Fruit fly (Drosophila melanogaster) whole organism, prepupa: ENCODE data around the gene Cpr72Eb.

Experiments
- Blimp-1 ChIP-seq: fragments of 200-800 bp; sonication (Bioruptor generic); optimal IDR thresholded peaks from 3 replicates; lab custom pipeline; 2017; ENCODE audit warnings: missing biosample characterization, missing genetic modification characterization, mild to moderate bottlenecking, moderate library complexity, missing genetic modification reagents
- CG10631 ChIP-seq: fragments of 200-800 bp; sonication (Bioruptor generic); optimal IDR thresholded peaks from 2 replicates; lab custom pipeline; 2016; ENCODE audit warnings: missing biosample characterization, missing genetic modification characterization
- CG11294 ChIP-seq: fragments of 200-800 bp; sonication (Bioruptor generic); IDR thresholded peaks from 2 replicates; pipeline ENCODE4 v1.3.6; 2022; ENCODE audit warnings: missing biosample characterization, missing genetic modification characterization
- CG11902 ChIP-seq: fragments of 200-800 bp; sonication (Bioruptor generic); optimal IDR thresholded peaks from 3 replicates; lab custom pipeline; 2016; ENCODE audit warnings: missing biosample characterization, missing genetic modification characterization
- CG15336 ChIP-seq: fragments of 200-800 bp; sonication (Bioruptor generic); IDR thresholded peaks from 2 replicates; pipeline ENCODE4 v1.3.6; 2022; ENCODE audit warnings: missing biosample characterization, missing genetic modification characterization
- CG1621 ChIP-seq: fragments of 200-800 bp; sonication (Bioruptor generic); optimal IDR thresholded peaks from 3 replicates; lab custom pipeline; 2018; ENCODE audit warnings: missing biosample characterization, mild to moderate bottlenecking, missing genetic modification characterization
- CG3032 ChIP-seq: fragments of 200-800 bp; optimal IDR thresholded peaks from 2 replicates; lab custom pipeline; 2019; ENCODE audit warnings: missing biosample characterization, mild to moderate bottlenecking, missing genetic modification characterization, moderate library complexity
- CG31627 ChIP-seq: fragments of 200-800 bp; sonication (Bioruptor generic); optimal IDR thresholded peaks from 3 replicates; lab custom pipeline; 2016; ENCODE audit warnings: missing biosample characterization, missing genetic modification characterization
- CG32006 ChIP-seq: fragments of 200-800 bp; sonication (Bioruptor generic); optimal IDR thresholded peaks from 3 replicates; lab custom pipeline; 2017; ENCODE audit warnings: missing biosample characterization, mild to moderate bottlenecking, missing genetic modification characterization
- CG3919 ChIP-seq: fragments of 200-800 bp; sonication (Bioruptor generic); optimal IDR thresholded peaks from 3 replicates; lab custom pipeline; 2016; ENCODE audit warnings: missing biosample characterization, missing genetic modification characterization
- CG6163 ChIP-seq: fragments of 200-800 bp; sonication (Bioruptor generic); IDR thresholded peaks from 3 replicates; pipeline ENCODE4 v1.3.6; 2022; ENCODE audit warnings: missing biosample characterization, missing genetic modification characterization
- CG6854 ChIP-seq: fragments of 200-800 bp; sonication (Bioruptor generic); optimal IDR thresholded peaks from 2 replicates; lab custom pipeline; 2017; ENCODE audit warnings: missing biosample characterization, mild to moderate bottlenecking, missing genetic modification characterization
- CG7368 ChIP-seq: fragments of 200-800 bp; sonication (Bioruptor generic); optimal IDR thresholded peaks from 3 replicates; lab custom pipeline; 2016; ENCODE audit warnings: missing biosample characterization, missing genetic modification characterization
- CG8119 ChIP-seq: fragments of 200-800 bp; sonication (Bioruptor generic); IDR thresholded peaks from 3 replicates; pipeline ENCODE4 v1.3.6; 2022; ENCODE audit warnings: missing biosample characterization, missing genetic modification characterization
- CG8319 ChIP-seq: fragments of 200-800 bp; sonication (Bioruptor generic); optimal IDR thresholded peaks from 3 replicates; lab custom pipeline; 2016; ENCODE audit warnings: missing biosample characterization, missing genetic modification characterization
- CG9139 ChIP-seq: fragments of 200-800 bp; sonication (Bioruptor generic); optimal IDR thresholded peaks from 3 replicates; lab custom pipeline; 2017; ENCODE audit warnings: missing biosample characterization, mild to moderate bottlenecking, missing genetic modification characterization
- Eip75B ChIP-seq: fragments of 200-800 bp; sonication (Bioruptor generic); optimal IDR thresholded peaks from 3 replicates; lab custom pipeline; 2016; ENCODE audit warnings: missing biosample characterization, missing genetic modification characterization
- Eip78C ChIP-seq: fragments of 200-800 bp; sonication (Bioruptor generic); peaks from one replicate; lab custom pipeline; 2016; ENCODE audit warnings: missing biosample characterization, missing genetic modification characterization
- Ets96B ChIP-seq: fragments of 200-800 bp; optimal IDR thresholded peaks from 2 replicates; lab custom pipeline; 2019; ENCODE audit warnings: missing biosample characterization, mild to moderate bottlenecking, missing genetic modification characterization, moderate library complexity
- Hr38 ChIP-seq: sonication (Bioruptor generic); optimal IDR thresholded peaks from 2 replicates; lab custom pipeline; 2016; ENCODE audit warnings: missing biosample characterization, missing genetic modification characterization
- Hr39 ChIP-seq: fragments of 200-800 bp; sonication (Bioruptor generic); optimal IDR thresholded peaks from 2 replicates; lab custom pipeline; 2016; ENCODE audit warnings: missing biosample characterization, missing genetic modification characterization
- Hr4 ChIP-seq: fragments of 200-800 bp; sonication (Bioruptor generic); optimal IDR thresholded peaks from 3 replicates; lab custom pipeline; 2016; ENCODE audit warnings: missing biosample characterization, missing genetic modification characterization
- Lpt ChIP-seq: fragments of 200-800 bp; sonication (Bioruptor generic); optimal IDR thresholded peaks from 3 replicates; lab custom pipeline; 2016; ENCODE audit warnings: missing biosample characterization, missing genetic modification characterization
- Met ChIP-seq: fragments of 200-800 bp; sonication (Bioruptor generic); optimal IDR thresholded peaks from 3 replicates; lab custom pipeline; 2016; ENCODE audit warnings: missing biosample characterization, missing genetic modification characterization
- Smox ChIP-seq: fragments of 200-800 bp; sonication (Bioruptor generic); optimal IDR thresholded peaks from 3 replicates; lab custom pipeline; 2016; ENCODE audit warnings: missing biosample characterization, missing genetic modification characterization
- Sox14 ChIP-seq: fragments of 200-800 bp; sonication (Bioruptor generic); optimal IDR thresholded peaks from 3 replicates; lab custom pipeline; 2016; ENCODE audit warnings: missing biosample characterization, missing genetic modification characterization
- Sox15 ChIP-seq: fragments of 200-800 bp; sonication (Bioruptor generic); optimal IDR thresholded peaks from 3 replicates; lab custom pipeline; 2016; ENCODE audit warnings: missing biosample characterization, missing genetic modification characterization
- achi ChIP-seq: fragments of 200-800 bp; sonication (Bioruptor generic); optimal IDR thresholded peaks from 3 replicates; lab custom pipeline; 2016; ENCODE audit warnings: missing biosample characterization, missing genetic modification characterization
- acj6 ChIP-seq: fragments of 200-800 bp; sonication (Bioruptor generic); optimal IDR thresholded peaks from 3 replicates; lab custom pipeline; 2016; ENCODE audit warnings: missing biosample characterization, missing genetic modification characterization
- cyc ChIP-seq: fragments of 200-800 bp; sonication (Bioruptor generic); optimal IDR thresholded peaks from 3 replicates; lab custom pipeline; 2016; ENCODE audit warnings: missing biosample characterization, missing genetic modification characterization
- dac ChIP-seq: fragments of 200-800 bp; sonication (Bioruptor generic); optimal IDR thresholded peaks from 2 replicates; lab custom pipeline; 2017; ENCODE audit warnings: missing biosample characterization, mild to moderate bottlenecking, missing genetic modification characterization
- dsx ChIP-seq: fragments of 200-800 bp; optimal IDR thresholded peaks from 3 replicates; lab custom pipeline; 2019; ENCODE audit warnings: missing biosample characterization, mild to moderate bottlenecking, missing genetic modification characterization, moderate library complexity; ENCODE audit not compliant: poor library complexity, severe bottlenecking
- eg ChIP-seq: fragments of 200-800 bp; sonication (Bioruptor generic); IDR thresholded peaks from 3 replicates; pipeline ENCODE4 v1.3.6; 2022; ENCODE audit warnings: missing biosample characterization, missing genetic modification characterization
- esn ChIP-seq: fragments of 200-800 bp; sonication (Bioruptor generic); optimal IDR thresholded peaks from 2 replicates; lab custom pipeline; 2016; ENCODE audit warnings: missing biosample characterization, mild to moderate bottlenecking, missing genetic modification characterization, moderate library complexity
- fd85E ChIP-seq: fragments of 200-800 bp; sonication (Bioruptor generic); optimal IDR thresholded peaks from 3 replicates; lab custom pipeline; 2016; ENCODE audit warnings: missing biosample characterization, missing genetic modification characterization
- lz ChIP-seq: fragments of 200-800 bp; sonication (Bioruptor generic); optimal IDR thresholded peaks from 3 replicates; lab custom pipeline; 2016; ENCODE audit warnings: missing biosample characterization, missing genetic modification characterization
- net ChIP-seq: fragments of 200-800 bp; sonication (Bioruptor generic); optimal IDR thresholded peaks from 3 replicates; lab custom pipeline; 2016; ENCODE audit warnings: missing biosample characterization, missing genetic modification characterization
- salr ChIP-seq, 2 experiments: fragments of 200-800 bp; sonication (Bioruptor generic); optimal IDR thresholded peaks; 3 replicates each; lab custom pipeline; 2016 to 2018; ENCODE audit warnings: missing biosample characterization in 2 of 2, missing genetic modification characterization in 2 of 2, mild to moderate bottlenecking in 1 of 2
- ss ChIP-seq, 2 experiments: fragments of 200-800 bp; sonication (Bioruptor generic); optimal IDR thresholded peaks; 2 replicates in 1 of 2; 3 replicates in 1 of 2; lab custom pipeline; 2017 to 2018; ENCODE audit warnings: mild to moderate bottlenecking in 2 of 2, missing biosample characterization in 2 of 2, missing genetic modification characterization in 2 of 2, moderate library complexity in 1 of 2
- svp ChIP-seq: fragments of 200-800 bp; sonication (Bioruptor generic); peaks from one replicate; lab custom pipeline; 2016; ENCODE audit warnings: missing biosample characterization, missing genetic modification characterization
- topi ChIP-seq: fragments of 200-800 bp; sonication (Bioruptor generic); optimal IDR thresholded peaks from 3 replicates; lab custom pipeline; 2016; ENCODE audit warnings: missing biosample characterization, missing genetic modification characterization
- vri ChIP-seq: fragments of 200-800 bp; sonication (Bioruptor generic); optimal IDR thresholded peaks from 3 replicates; lab custom pipeline; 2016; ENCODE audit warnings: missing biosample characterization, mild to moderate bottlenecking, missing genetic modification characterization

Gene Cpr72Eb

DNA sequence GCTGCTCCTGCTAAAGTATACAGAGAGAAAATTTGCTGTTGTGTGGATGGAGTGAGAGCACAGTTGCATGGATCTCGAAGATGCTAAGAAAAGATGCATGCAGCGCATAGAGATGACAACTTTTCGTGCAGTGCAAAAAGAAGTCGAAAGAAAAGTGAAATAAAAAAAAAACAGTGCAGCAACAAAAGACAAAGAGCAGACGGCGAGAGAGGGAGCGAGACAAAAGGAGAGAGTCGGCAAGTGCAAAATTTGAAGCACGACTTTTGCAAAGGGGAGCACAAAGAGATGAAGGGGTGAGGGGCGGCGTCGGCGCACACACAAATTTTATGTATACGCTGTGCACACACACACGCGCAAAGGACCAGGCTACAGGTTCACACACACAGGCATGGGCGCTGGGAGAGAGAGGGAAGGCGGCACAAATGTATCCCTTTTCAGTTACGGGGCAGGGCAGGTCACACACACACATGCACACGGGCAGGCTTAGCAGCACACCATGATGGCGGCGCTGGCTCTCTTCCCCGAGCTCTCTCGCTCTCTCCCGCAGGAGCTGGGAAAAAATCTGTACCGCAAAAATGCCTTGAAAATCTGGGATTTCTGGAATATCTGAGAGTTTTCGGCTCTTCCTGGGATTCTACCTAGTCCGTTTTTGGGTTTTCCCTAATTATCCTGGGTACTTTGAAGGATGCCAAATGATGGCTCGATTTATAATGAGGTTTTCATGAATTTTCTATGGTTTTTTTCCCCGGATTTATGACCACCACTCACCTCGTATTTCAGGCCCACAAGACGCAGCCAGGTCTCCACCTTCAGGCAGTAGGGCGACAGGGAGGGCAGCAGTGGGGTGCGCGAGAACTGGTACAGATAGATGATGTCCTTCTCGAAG is 45.8 kb downstream of the Cpr72Eb start (continued):
- TF ChIP-seq CG9139 (peak; percentile 69), Met (peak; percentile 89), CG10631 (GFP tag; lab: Kevin White, UChicago) (peak; percentile 85), CG11294 (GFP tag; lab: Robert Waterston, UW) (0 out of 2 replicates have a peak, but pooled peaks have one; percentile 51), ss (GFP tag; optimal IDR thresholded peaks at IDR 0.05; lab: Kevin White, UChicago) (peak; percentile 86 to 88), CG32006 (peak; percentile 89), vri (GFP tag; lab: Kevin White, UChicago) (peak; percentile 82), Eip75B (peak; percentile 84), achi (peak; percentile 85), Hr4 (GFP tag; lab: Kevin White, UChicago) (peak; percentile 92), dac (peak; percentile 87), Sox15 (peak; percentile 70), Lpt (GFP tag; lab: Kevin White, UChicago) (peak; percentile 85), esn (GFP tag; lab: Kevin White, UChicago) (peak; percentile 91), Ets96B (tag; lab: Kevin White, UChicago) (peak; percentile 83), Hr39 (peak; percentile 92)

DNA sequence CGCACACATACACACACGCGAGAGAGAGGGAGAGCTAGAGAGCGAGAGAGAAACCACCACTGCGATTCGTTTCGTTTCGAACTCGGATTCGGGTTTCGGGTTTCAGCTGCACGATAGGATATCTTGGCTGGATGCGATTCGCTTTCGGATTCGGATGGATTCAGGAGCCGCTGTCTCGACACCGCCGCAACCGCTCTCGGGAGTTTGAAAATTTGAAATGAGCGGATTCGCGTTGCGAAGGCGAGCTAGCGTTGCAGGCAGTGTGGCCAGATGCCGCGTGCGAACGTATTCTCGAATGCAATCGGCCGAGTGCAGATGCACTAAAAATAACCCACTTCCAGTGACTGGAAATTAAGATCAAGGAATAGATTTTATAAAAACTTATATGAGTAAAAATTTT is 46.9 kb downstream of the Cpr72Eb start, which contains the start of gene fax:
Gene fax, minus strand, starts transcription at position 263 of the 400 bp plus-strand sequence.
- peak; percentile 66 for TF ChIP-seq Sox14 (GFP tag; lab: Kevin White, UChicago)
- TF ChIP-seq Smox (GFP tag; lab: Kevin White, UChicago), result peak; percentile 18
- TF ChIP-seq net (GFP tag; lab: Kevin White, UChicago), result peak; percentile 73
- peak; percentile 47; the same call in 1 of the 3 replicates for TF ChIP-seq CG8119 (GFP tag; lab: Robert Waterston, UW)
- TF ChIP-seq CG6854 (GFP tag; lab: Kevin White, UChicago), result peak; percentile 88
- peak; percentile 42 for TF ChIP-seq Met
- TF ChIP-seq CG11294 (GFP tag; lab: Robert Waterston, UW), result no peak
- TF ChIP-seq eg (GFP tag; lab: Robert Waterston, UW), result peak; percentile 55; the same call in 2 of the 3 replicates
- peak; percentile 43 for TF ChIP-seq CG3032 (tag; lab: Kevin White, UChicago)
- no peak for TF ChIP-seq dsx
- TF ChIP-seq Eip75B, result peak; percentile 63
- TF ChIP-seq esn (GFP tag; lab: Kevin White, UChicago), result peak; percentile 65
- TF ChIP-seq Blimp-1, result peak; percentile 28
- peak; percentile 63; the same call in 1 of the 2 replicates for TF ChIP-seq CG15336 (GFP tag; lab: Robert Waterston, UW)
- peak; percentile 51 for TF ChIP-seq achi
- no peak for TF ChIP-seq CG1621 (tag; lab: Kevin White, UChicago)
- TF ChIP-seq CG7368, result peak; percentile 43
- TF ChIP-seq CG3919 (GFP tag; lab: Kevin White, UChicago), result peak; percentile 75
- TF ChIP-seq acj6 (GFP tag; lab: Kevin White, UChicago), result peak; percentile 19
- peak; percentile 14 for TF ChIP-seq fd85E (GFP tag; lab: Kevin White, UChicago)
- TF ChIP-seq CG11902 (GFP tag; lab: Kevin White, UChicago), result no peak
- TF ChIP-seq Hr38 (GFP tag; lab: Kevin White, UChicago), result no peak
- no peak for TF ChIP-seq Sox15
- peak; percentile 87 for TF ChIP-seq svp (GFP tag; lab: Kevin White, UChicago)
- TF ChIP-seq Eip78C, result peak; percentile 92
- no peak for TF ChIP-seq CG8319 (GFP tag; lab: Kevin White, UChicago)
- peak; percentile 7 for TF ChIP-seq cyc (GFP tag; lab: Kevin White, UChicago)
- peak; percentile 36 for TF ChIP-seq Ets96B (tag; lab: Kevin White, UChicago)
- peak; percentile 68 for TF ChIP-seq CG6163 (GFP tag; lab: Robert Waterston, UW)
- peak; percentile 32 for TF ChIP-seq lz
- peak; percentile 9 for TF ChIP-seq CG31627 (GFP tag; lab: Kevin White, UChicago)
- TF ChIP-seq topi (GFP tag; lab: Kevin White, UChicago), result peak; percentile 49
- TF ChIP-seq salr (GFP tag; optimal IDR thresholded peaks at IDR 0.05; lab: Kevin White, UChicago), result peak in 1 of 2 experiments; percentile 26
